Fruit fly (Drosophila melanogaster): ENCODE results near the gene CG32640.
A peak's percentile ranks its signal among the peaks of the same experiment; 100 is the strongest.

The CG32640 gene

DNA sequence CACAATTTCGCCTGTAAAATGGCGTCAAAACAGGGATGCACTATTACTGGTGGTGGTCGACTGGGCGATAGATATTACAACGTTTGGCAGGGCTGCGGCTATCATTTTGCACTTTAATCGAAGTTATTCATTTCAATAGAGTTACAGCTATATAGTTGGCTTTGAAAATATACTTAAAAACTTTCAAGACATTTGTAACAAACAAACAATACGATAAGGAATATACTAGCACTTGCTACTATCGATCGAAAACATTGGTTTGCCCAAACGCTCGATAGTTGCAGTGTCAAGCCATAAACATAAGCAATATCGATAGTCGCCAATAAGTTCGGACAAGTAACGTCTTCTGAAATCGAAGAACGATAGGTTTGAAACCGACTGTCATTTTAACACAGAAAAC is 18.3 kb upstream of the CG32640 start, which contains the start of the genes Bap60 and CG12096 (continued):
- TF ChIP-seq ERR (GFP tag; optimal IDR thresholded peaks at IDR 0.05), result peak; percentile 64
- TF ChIP-seq Blimp-1 (GFP tag; optimal IDR thresholded peaks at IDR 0.05), result peak; percentile 55
- peak; percentile 37 for TF ChIP-seq p53 (GFP tag; optimal IDR thresholded peaks at IDR 0.05)
- TF ChIP-seq Doc2 (GFP tag; IDR thresholded peaks at IDR 0.05), result no peak
- TF ChIP-seq pros (GFP tag; optimal IDR thresholded peaks at IDR 0.05), result no peak
- TF ChIP-seq Dip2 (GFP tag; IDR thresholded peaks at IDR 0.05), result no peak
- 0 out of 3 replicates have a peak, but pooled peaks have one; percentile 45 for TF ChIP-seq CG11695 (GFP tag; IDR thresholded peaks at IDR 0.05)
- TF ChIP-seq CG31365 (tag; optimal IDR thresholded peaks at IDR 0.05), result peak; percentile 13
- TF ChIP-seq CG17912 (GFP tag; optimal IDR thresholded peaks at IDR 0.05), result no peak
- TF ChIP-seq CG6813 (GFP tag; optimal IDR thresholded peaks at IDR 0.05), result no peak
- no peak for TF ChIP-seq MTF-1 (GFP tag; optimal IDR thresholded peaks at IDR 0.05; ENCODE audit: borderline replicate concordance)
- TF ChIP-seq ash1 (GFP tag; optimal IDR thresholded peaks at IDR 0.05), result no peak
- TF ChIP-seq Antp (GFP tag; optimal IDR thresholded peaks at IDR 0.05), result peak; percentile 73
- TF ChIP-seq trem (tag; optimal IDR thresholded peaks at IDR 0.05), result peak; percentile 86
- TF ChIP-seq kay (GFP tag; optimal IDR thresholded peaks at IDR 0.05), result peak; percentile 35
- TF ChIP-seq Oaz (GFP tag; IDR thresholded peaks at IDR 0.05), result no peak
- TF ChIP-seq bowl (GFP tag; IDR thresholded peaks at IDR 0.05), result no peak
- TF ChIP-seq CG6689 (GFP tag; IDR thresholded peaks at IDR 0.05), result peak; percentile 68
- peak; percentile 32 for TF ChIP-seq CTCF (GFP tag; optimal IDR thresholded peaks at IDR 0.05)
- peak; percentile 68 for TF ChIP-seq CG12744 (GFP tag; optimal IDR thresholded peaks at IDR 0.05)
- peak; percentile 69 for TF ChIP-seq CG9609 (GFP tag; optimal IDR thresholded peaks at IDR 0.05)
- no peak for TF ChIP-seq ftz-f1 (GFP tag; optimal IDR thresholded peaks at IDR 0.05)
- TF ChIP-seq tgo (GFP tag; IDR thresholded peaks at IDR 0.05), result peak; percentile 61
- peak; percentile 89 for TF ChIP-seq CG34224 (GFP tag; IDR thresholded peaks at IDR 0.05; ENCODE audit: partially characterized antibody)
- TF ChIP-seq CG4424 (GFP tag; optimal IDR thresholded peaks at IDR 0.05), result peak; percentile 51
- TF ChIP-seq disco-r (GFP tag; optimal IDR thresholded peaks at IDR 0.05), result peak; percentile 57
- TF ChIP-seq Dref (GFP tag; IDR thresholded peaks at IDR 0.05), result peak; percentile 66
- peak; percentile 73 for TF ChIP-seq CG8944 (GFP tag; optimal IDR thresholded peaks at IDR 0.05)
- peak; percentile 13; the same call in 1 of the 3 replicates for TF ChIP-seq Optix (GFP tag; IDR thresholded peaks at IDR 0.05)
- peak; percentile 72 for TF ChIP-seq CG12942 (GFP tag; optimal IDR thresholded peaks at IDR 0.05)
- TF ChIP-seq Ptx1 (GFP tag; IDR thresholded peaks at IDR 0.05), result peak; percentile 76
- TF ChIP-seq tin (GFP tag; optimal IDR thresholded peaks at IDR 0.05), result peak; percentile 64
- TF ChIP-seq Hr78 (GFP tag; optimal IDR thresholded peaks at IDR 0.05), result no peak
- TF ChIP-seq odd (GFP tag; optimal IDR thresholded peaks at IDR 0.05), result peak; percentile 44
- TF ChIP-seq Six4 (GFP tag; optimal IDR thresholded peaks at IDR 0.05), result peak; percentile 39
- TF ChIP-seq CG4854 (GFP tag; optimal IDR thresholded peaks at IDR 0.05), result peak; percentile 56
- TF ChIP-seq CG8290 (GFP tag; optimal IDR thresholded peaks at IDR 0.05), result peak; percentile 49
- peak in 1 of 2 experiments; percentile 55 for TF ChIP-seq CG8290 (tag; optimal IDR thresholded peaks at IDR 0.05)
- peak; percentile 69 for TF ChIP-seq CG33213 (GFP tag; optimal IDR thresholded peaks at IDR 0.05)
- no peak for TF ChIP-seq CG7271 (tag; optimal IDR thresholded peaks at IDR 0.05)
- no peak for TF ChIP-seq CG2199 (GFP tag; IDR thresholded peaks at IDR 0.05)
- TF ChIP-seq CG12236 (GFP tag; optimal IDR thresholded peaks at IDR 0.05), result no peak
- TF ChIP-seq B-H1 (GFP tag; IDR thresholded peaks at IDR 0.05), result peak; percentile 31; the same call in 1 of the 3 replicates
- TF ChIP-seq cato (GFP tag; optimal IDR thresholded peaks at IDR 0.05; ENCODE audit: borderline replicate concordance), result peak; percentile 25
- TF ChIP-seq CG9437 (GFP tag; optimal IDR thresholded peaks at IDR 0.05), result peak; percentile 77
- TF ChIP-seq CG11723 (GFP tag; optimal IDR thresholded peaks at IDR 0.05), result peak; percentile 55
- TF ChIP-seq usp (GFP tag; optimal IDR thresholded peaks at IDR 0.05), result no peak
- TF ChIP-seq sima (GFP tag; optimal IDR thresholded peaks at IDR 0.05), result peak; percentile 11
- TF ChIP-seq kni (GFP tag; optimal IDR thresholded peaks at IDR 0.05), result peak; percentile 41
- no peak for TF ChIP-seq cad (GFP tag; optimal IDR thresholded peaks at IDR 0.05)
- TF ChIP-seq CG1602 (GFP tag; optimal IDR thresholded peaks at IDR 0.05), result peak; percentile 62
- TF ChIP-seq Sox102F (GFP tag; optimal IDR thresholded peaks at IDR 0.05), result peak; percentile 65
- peak; percentile 54; the same call in 1 of the 2 replicates for TF ChIP-seq klu (GFP tag; IDR thresholded peaks at IDR 0.05)

Measured in whole organism, embryonic.